Worm (Caenorhabditis elegans): ENCODE measurements around the gene tph-1.

Gene tph-1

DNA sequence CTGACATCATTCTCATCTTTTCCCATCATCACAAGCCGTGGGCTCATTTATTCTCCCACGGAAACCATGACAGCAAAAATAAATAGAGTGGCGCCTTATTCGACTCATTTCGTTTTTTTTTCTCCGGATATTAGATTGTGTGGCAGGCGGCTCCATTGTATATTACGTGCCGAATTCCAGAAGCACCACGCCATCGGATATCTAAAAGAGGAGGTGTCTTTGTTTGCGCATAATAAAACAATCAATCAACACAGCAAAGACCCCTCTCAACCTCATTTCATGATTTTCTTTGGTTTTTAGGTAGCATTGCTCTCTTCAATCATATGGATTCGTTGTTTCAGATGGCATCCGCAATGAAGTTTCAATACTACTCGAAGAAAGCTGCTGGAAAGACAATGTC lies at the start of gene tph-1:
tph-1 (plus strand) TSS at position 301 of the 400 bp plus-strand sequence.
- TF ChIP-seq ztf-28 (GFP tag; IDR thresholded peaks at IDR 0.05) (no peak), Y67H2A.10 (GFP tag; conservative IDR thresholded peaks at IDR 0.05) (no peak), ekl-4 (GFP tag; IDR thresholded peaks at IDR 0.05) (no peak), B0336.3 (GFP tag; IDR thresholded peaks at IDR 0.05) (no peak), T26A5.8 (tag; optimal IDR thresholded peaks at IDR 0.05) (no peak), Y56A3A.18 (GFP tag; IDR thresholded peaks at IDR 0.05) (no peak), madf-6 (GFP tag; IDR thresholded peaks at IDR 0.05) (no peak), ztf-18 (tag; optimal IDR thresholded peaks at IDR 0.05) (no peak), Y95B8A.8 (GFP tag; IDR thresholded peaks at IDR 0.05) (no peak), cebp-2 (GFP tag; IDR thresholded peaks at IDR 0.05) (no peak), Y79H2A.3 (GFP tag; conservative IDR thresholded peaks at IDR 0.05) (no peak)

DNA sequence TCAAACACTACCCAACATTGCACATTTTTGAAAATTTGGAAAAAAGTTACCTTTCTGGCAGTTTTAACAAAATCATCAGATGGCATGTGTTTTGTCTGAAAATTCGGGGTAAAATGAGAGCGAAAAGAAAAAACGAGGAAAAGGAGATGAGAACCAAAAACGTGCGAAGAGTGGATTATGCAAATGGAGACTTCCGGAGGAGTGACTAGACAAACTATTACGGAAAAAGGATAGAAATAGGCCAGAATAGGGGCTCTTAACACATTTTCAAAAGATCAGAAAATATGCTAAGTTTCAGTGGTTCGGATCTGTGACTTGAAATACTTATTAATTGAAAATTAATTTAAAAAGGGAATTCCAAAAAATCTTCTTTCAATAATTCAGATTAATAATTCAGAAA lies 49.7 kb upstream of the tph-1 start, which contains the start of gene srab-14:
srab-14 (minus strand) TSS at position 101 of the 400 bp plus-strand sequence.
- TF ChIP-seq gei-17 (GFP tag; optimal IDR thresholded peaks at IDR 0.05) (no peak), madf-8 (GFP tag; conservative IDR thresholded peaks at IDR 0.05) (no peak), F57A8.1 (GFP tag; optimal IDR thresholded peaks at IDR 0.05) (no peak), egl-18 (GFP tag; IDR thresholded peaks at IDR 0.05) (no peak), Y67H2A.10 (GFP tag; conservative IDR thresholded peaks at IDR 0.05) (no peak), nhr-27 (tag; optimal IDR thresholded peaks at IDR 0.05) (no peak), hmg-1.2 (GFP tag; IDR thresholded peaks at IDR 0.05) (no peak), F23B12.7 (tag; optimal IDR thresholded peaks at IDR 0.05; ENCODE audit: insufficient read depth) (no peak), bed-1 (GFP tag; IDR thresholded peaks at IDR 0.05) (no peak), die-1 (tag; optimal IDR thresholded peaks at IDR 0.05) (no peak), lin-26 (GFP tag; IDR thresholded peaks at IDR 0.05) (no peak), fkh-3 (tag; optimal IDR thresholded peaks at IDR 0.05) (no peak), K11D2.4 (GFP tag; IDR thresholded peaks at IDR 0.05) (no peak), ztf-18 (tag; optimal IDR thresholded peaks at IDR 0.05) (no peak)

DNA sequence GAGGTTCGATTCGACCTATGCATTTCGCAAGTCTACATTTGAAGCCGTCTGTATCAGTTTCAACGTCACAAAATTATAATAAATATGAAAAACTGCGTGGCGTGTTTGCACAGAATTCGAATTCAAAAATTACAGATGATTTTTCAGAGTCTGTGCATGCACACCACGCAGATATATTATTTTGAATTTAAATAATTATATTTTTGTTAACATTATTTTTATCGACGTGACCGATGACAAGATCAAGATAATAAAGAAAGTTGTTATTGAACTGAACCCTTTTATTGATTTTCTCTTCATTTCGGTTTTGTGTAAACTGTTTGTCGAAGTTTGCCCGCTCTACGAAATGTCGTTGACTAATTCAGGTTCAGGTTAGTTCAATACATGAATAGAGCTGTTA lies 44.1 kb upstream of the tph-1 start, which contains the start of gene C28F5.1:
C28F5.1 (plus strand) TSS at position 301 of the 400 bp plus-strand sequence.
- TF ChIP-seq nhr-80 (tag; optimal IDR thresholded peaks at IDR 0.05): no peak

DNA sequence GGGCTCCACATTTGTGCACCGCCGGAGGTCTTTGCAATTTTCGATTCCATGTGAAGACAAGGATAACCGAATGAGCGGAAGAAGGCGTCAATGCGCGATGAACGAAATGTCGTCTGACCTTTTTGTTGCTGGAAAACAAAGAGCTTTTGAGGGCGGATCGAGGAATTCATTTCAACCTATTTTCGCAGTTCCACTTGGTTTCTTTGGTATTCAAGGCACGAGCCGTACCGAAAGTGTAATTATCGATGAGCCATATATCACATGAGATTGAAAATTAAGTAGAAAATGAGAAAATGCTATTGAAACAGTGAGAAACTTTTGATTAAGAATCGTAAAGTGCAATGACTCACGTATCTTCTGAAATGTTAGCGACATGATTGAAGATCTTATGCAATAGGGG lies 29.9 kb upstream of the tph-1 start, which contains the start of gene glb-9:
glb-9 (minus strand) TSS at position 101 of the 400 bp plus-strand sequence.
- TF ChIP-seq ccch-3 (GFP tag; optimal IDR thresholded peaks at IDR 0.05) (no peak), lin-40 (tag; optimal IDR thresholded peaks at IDR 0.05) (no peak), Y79H2A.3 (GFP tag; conservative IDR thresholded peaks at IDR 0.05) (no peak), madf-3 (GFP tag; IDR thresholded peaks at IDR 0.05) (0 out of 2 replicates have a peak, but pooled peaks have one; percentile 22)

DNA sequence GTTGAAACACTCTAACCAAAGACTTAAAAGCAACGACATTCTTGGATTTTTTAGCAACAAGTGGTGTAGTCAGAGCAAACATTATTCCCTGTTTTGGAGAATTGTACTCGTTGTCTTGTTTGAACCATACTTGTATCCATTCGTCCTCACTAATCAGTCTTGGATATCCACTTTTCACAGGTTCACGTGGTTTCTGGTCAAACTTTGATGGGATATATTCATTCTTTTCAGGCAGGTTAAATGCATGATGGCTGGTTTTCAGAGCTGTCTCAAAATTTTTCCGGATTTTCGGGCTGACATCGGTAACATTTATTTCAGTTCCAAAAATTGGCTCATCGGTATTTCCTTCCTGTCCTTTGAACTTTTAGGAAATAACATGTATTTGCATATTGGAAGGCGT lies 27.7 kb upstream of the tph-1 start:
- TF ChIP-seq let-607 (tag; optimal IDR thresholded peaks at IDR 0.05): no peak
- TF ChIP-seq F57A8.1 (GFP tag; optimal IDR thresholded peaks at IDR 0.05): no peak
- TF ChIP-seq hlh-12 (tag; optimal IDR thresholded peaks at IDR 0.05): no peak
- TF ChIP-seq ztf-26 (tag; optimal IDR thresholded peaks at IDR 0.05): no peak
- no peak for TF ChIP-seq Y53F4B.3 (GFP tag; IDR thresholded peaks at IDR 0.05)
- TF ChIP-seq snpc-1.1 (tag; optimal IDR thresholded peaks at IDR 0.05; ENCODE audit: insufficient read depth): no peak
- TF ChIP-seq fkh-3 (tag; optimal IDR thresholded peaks at IDR 0.05): no peak
- TF ChIP-seq lin-26 (GFP tag; IDR thresholded peaks at IDR 0.05): no peak
- TF ChIP-seq lin-35 (GFP tag; optimal IDR thresholded peaks at IDR 0.05): no peak
- TF ChIP-seq Y95B8A.8 (GFP tag; IDR thresholded peaks at IDR 0.05): no peak
- TF ChIP-seq egrh-3 (GFP tag; IDR thresholded peaks at IDR 0.05): no peak
- TF ChIP-seq Y79H2A.3 (GFP tag; conservative IDR thresholded peaks at IDR 0.05): no peak
- no peak for TF ChIP-seq rec-8 (tag; optimal IDR thresholded peaks at IDR 0.05)
- TF ChIP-seq nhr-179 (tag; optimal IDR thresholded peaks at IDR 0.05): no peak
- no peak for TF ChIP-seq ceh-100 (GFP tag; IDR thresholded peaks at IDR 0.05)

Data from whole organism, young adult.